Fruit fly (Drosophila melanogaster) S2 (cell line): ENCODE results near the gene CG5823.

Experiments used
- CG8478 ChIP-seq: fragments of >200 bp; optimal IDR thresholded peaks from 2 replicates; lab custom pipeline; 2018
- CTCF ChIP-seq, 2 experiments: fragments of >200 bp; optimal IDR thresholded peaks; 2 replicates each; lab custom pipeline; 2018

DNA sequence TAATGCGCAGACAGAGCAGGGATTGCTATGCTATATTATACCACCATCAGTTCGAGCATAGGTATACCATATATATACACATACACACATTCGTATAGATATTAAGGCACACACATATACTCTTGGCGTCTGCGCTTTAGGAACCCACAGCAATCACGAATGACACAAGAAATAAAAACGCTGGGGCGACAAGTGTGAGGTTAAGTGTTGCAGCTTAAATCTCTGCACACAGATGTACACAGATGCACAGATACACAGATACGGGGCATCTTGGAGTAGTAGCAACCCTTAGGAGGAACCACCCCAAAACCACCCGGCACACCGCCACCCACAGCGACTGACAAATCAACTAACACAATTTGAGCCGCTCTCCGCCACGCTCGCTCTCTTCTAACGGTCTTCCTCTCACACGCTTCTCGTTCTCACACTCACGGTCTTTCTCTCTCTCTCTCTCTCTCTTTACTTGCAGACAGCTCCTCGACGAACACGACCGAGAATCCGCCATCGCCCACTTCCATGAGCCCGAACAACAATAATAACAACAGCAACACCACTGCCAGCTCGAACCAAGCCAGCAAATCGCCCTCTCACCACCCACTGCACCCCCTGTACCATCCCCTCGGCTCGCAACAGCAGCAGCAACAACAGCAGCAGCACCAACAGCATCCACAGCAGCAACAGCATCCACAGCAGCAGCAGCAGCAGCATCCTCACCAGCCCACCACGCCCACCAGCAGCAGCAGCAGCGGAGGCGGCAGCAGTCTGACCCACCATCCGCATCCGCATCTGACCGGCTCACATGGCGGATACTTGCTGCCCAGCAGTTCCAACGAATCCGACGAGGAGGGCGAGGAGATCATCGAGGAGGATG is 32.5 kb upstream of the CG5823 start:
- TF ChIP-seq CG8478 (lab: Kevin White, UChicago) (no peak), CTCF (optimal IDR thresholded peaks at IDR 0.05; lab: Kevin White, UChicago) (no peak)
